Fruit fly (Drosophila melanogaster): ENCODE results near the gene spo.

DNA sequence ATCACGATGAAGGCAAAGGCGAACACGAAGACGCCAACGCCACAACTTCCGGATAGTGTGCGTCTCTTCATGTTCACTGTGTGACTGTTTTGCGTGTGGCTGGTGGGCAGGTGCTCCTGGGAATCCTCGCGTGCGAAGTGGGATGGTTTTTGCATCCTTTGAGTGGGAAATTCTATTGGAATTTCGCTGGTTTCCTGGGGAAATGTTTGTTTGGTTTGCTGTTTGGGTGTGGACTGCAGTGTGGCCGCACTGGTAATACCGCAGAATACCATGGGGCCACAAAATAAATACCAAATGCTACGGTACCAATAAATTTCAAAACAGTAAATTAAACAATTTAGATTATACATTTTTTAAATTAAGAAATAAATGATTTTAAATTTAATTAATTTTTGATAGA lies 31.0 kb downstream of the spo start, which contains the start of gene sinu:
- TF ChIP-seq tai (GFP tag; optimal IDR thresholded peaks at IDR 0.05) (no peak), fru (GFP tag; optimal IDR thresholded peaks at IDR 0.05) (no peak), CG9705 (GFP tag; optimal IDR thresholded peaks at IDR 0.05) (no peak), psq (GFP tag; optimal IDR thresholded peaks at IDR 0.05) (no peak), pan (optimal IDR thresholded peaks at IDR 0.05) (no peak), OdsH (GFP tag; optimal IDR thresholded peaks at IDR 0.05) (no peak), dl (GFP tag; optimal IDR thresholded peaks at IDR 0.05; ENCODE audit: insufficient read depth in 1 of 2, partially characterized antibody in 2 of 2) (no peak), br (GFP tag; optimal IDR thresholded peaks at IDR 0.05) (no peak), foxo (GFP tag; optimal IDR thresholded peaks at IDR 0.05) (no peak), h (GFP tag; optimal IDR thresholded peaks at IDR 0.05) (no peak), usp (GFP tag; optimal IDR thresholded peaks at IDR 0.05) (no peak), Myc (optimal IDR thresholded peaks at IDR 0.05) (no peak), rgr (GFP tag; optimal IDR thresholded peaks at IDR 0.05) (no peak)
